Worm (Caenorhabditis elegans): ENCODE results near the gene col-153.

Gene col-153

ce11 chrV:10949511-10949910, at the start of gene col-153:
col-153 (plus strand) TSS chrV:10949811.
- TF ChIP-seq gmeb-1 (tag; optimal IDR thresholded peaks at IDR 0.05), result no peak
- no peak for TF ChIP-seq fos-1 (tag; optimal IDR thresholded peaks at IDR 0.05)
- no peak for TF ChIP-seq nhr-77 (tag; optimal IDR thresholded peaks at IDR 0.05)
- TF ChIP-seq crh-2 (tag; optimal IDR thresholded peaks at IDR 0.05), result no peak
- TF ChIP-seq unc-39 (tag; optimal IDR thresholded peaks at IDR 0.05), result no peak
- TF ChIP-seq R02D3.7 (tag; optimal IDR thresholded peaks at IDR 0.05), result no peak
- TF ChIP-seq nhr-25 (tag; optimal IDR thresholded peaks at IDR 0.05), result no peak

- peak; percentile 37 for TF ChIP-seq fos-1 (tag; optimal IDR thresholded peaks at IDR 0.05)
- TF ChIP-seq nhr-11 (tag; optimal IDR thresholded peaks at IDR 0.05), result no peak
Measured at ce11 chrV:10901125-10901524, 48.5 kb upstream of the col-153 start, which contains the start of gene spp-16. spp-16 (minus strand) TSS chrV:10901303.

DNA sequence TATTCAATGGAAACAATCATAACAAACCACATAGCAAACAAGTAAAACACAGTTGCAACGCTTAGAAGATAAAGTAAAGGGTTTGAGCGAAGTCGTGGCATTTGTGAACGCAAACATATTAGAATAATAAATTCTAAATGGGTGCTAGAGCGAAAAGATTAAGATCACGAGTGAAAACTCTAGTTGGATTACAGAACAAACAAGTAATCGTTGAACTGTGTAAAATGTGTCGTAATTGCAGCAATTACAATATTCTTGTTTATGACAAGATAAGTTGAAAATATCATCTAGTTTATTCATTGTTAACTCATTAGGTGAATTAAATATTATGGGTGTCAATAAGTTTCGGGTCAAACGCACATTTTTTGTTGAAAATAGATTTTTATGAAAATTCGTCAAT, 46.9 kb upstream of the col-153 start, which contains the start of gene F32D8.8:
Gene F32D8.8, minus strand, starts transcription at position 101 of the 400 bp plus-strand sequence.
- TF ChIP-seq ceh-82 (tag; optimal IDR thresholded peaks at IDR 0.05) (no peak), lin-39 (tag; optimal IDR thresholded peaks at IDR 0.05) (no peak), Y55F3AM.14 (GFP tag; optimal IDR thresholded peaks at IDR 0.05) (no peak), mab-5 (tag; optimal IDR thresholded peaks at IDR 0.05) (no peak), nhr-77 (tag; optimal IDR thresholded peaks at IDR 0.05) (no peak), elt-1 (tag; optimal IDR thresholded peaks at IDR 0.05) (no peak), nhr-10 (tag; optimal IDR thresholded peaks at IDR 0.05) (no peak), mdl-1 (tag; optimal IDR thresholded peaks at IDR 0.05) (no peak), nhr-129 (tag; optimal IDR thresholded peaks at IDR 0.05) (no peak), nhr-6 (tag; optimal IDR thresholded peaks at IDR 0.05) (no peak), blmp-1 (tag; optimal IDR thresholded peaks at IDR 0.05; ENCODE audit: insufficient read depth) (no peak)

DNA sequence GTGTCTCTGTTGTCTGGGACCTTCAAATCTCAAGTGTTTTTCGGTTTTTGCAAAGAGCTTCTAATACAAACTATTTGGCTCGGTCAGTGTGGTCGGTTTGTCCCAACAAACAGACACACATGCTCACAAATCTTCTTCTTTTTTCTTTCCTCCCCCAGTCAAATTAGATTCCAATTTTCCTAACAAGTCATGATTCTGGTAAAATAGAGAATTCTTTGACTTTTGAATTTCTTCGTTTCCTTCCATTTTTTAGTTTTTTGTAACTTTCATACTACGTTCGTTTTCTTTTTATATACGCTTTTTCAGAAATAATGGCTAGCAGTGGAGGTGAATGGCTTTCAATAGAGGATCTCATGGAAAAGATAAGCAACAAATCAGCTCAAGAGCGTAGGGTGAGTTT, 45.9 kb upstream of the col-153 start, which contains the start of gene F32D8.15:
Gene F32D8.15, plus strand, starts transcription at position 301 of the 400 bp plus-strand sequence.
- TF ChIP-seq zag-1 (tag; optimal IDR thresholded peaks at IDR 0.05) (no peak), nhr-21 (tag; optimal IDR thresholded peaks at IDR 0.05) (no peak), sma-3 (GFP tag; optimal IDR thresholded peaks at IDR 0.05) (no peak), dmd-4 (tag; optimal IDR thresholded peaks at IDR 0.05) (no peak), sma-9 (GFP tag; optimal IDR thresholded peaks at IDR 0.05) (no peak), sma-9 (tag; optimal IDR thresholded peaks at IDR 0.05) (no peak), aly-2 (tag; optimal IDR thresholded peaks at IDR 0.05) (no peak), ztf-11 (tag; optimal IDR thresholded peaks at IDR 0.05) (no peak), unc-55 (GFP tag; optimal IDR thresholded peaks at IDR 0.05) (no peak), lin-11 (tag; optimal IDR thresholded peaks at IDR 0.05) (no peak), unc-39 (tag; optimal IDR thresholded peaks at IDR 0.05) (no peak), C34F6.9 (tag; optimal IDR thresholded peaks at IDR 0.05) (no peak), peb-1 (tag; optimal IDR thresholded peaks at IDR 0.05) (no peak), nhr-12 (tag; optimal IDR thresholded peaks at IDR 0.05) (no peak), nhr-11 (tag; optimal IDR thresholded peaks at IDR 0.05) (no peak), Y55F3AM.14 (GFP tag; optimal IDR thresholded peaks at IDR 0.05) (no peak), egl-27 (tag; optimal IDR thresholded peaks at IDR 0.05) (no peak)

DNA sequence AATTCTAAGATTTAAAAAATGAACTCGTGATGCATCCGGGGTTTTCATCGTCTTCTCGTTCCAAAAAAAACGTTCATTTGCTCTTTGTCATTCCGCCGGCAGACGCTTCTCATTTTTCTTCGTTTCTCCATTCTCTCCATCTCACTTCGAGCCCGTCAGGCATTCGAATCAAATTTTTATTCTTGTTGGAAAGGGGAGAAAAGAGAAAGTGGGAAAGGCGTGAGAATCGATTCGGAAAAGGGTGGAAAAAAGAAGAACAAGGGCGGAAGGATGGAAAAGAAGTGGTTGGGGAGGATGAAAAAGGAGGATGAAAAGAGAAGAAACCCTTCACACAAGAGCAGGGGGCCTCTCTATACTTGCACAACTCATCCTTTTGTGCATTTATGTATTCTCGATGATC, 44.8 kb upstream of the col-153 start:
- TF ChIP-seq nhr-10 (tag; optimal IDR thresholded peaks at IDR 0.05) (no peak), elt-3 (tag; optimal IDR thresholded peaks at IDR 0.05) (no peak), sem-4 (tag; optimal IDR thresholded peaks at IDR 0.05) (no peak), gmeb-1 (tag; optimal IDR thresholded peaks at IDR 0.05) (no peak), lin-13 (GFP tag; optimal IDR thresholded peaks at IDR 0.05) (no peak), ceh-16 (tag; optimal IDR thresholded peaks at IDR 0.05) (no peak), nhr-21 (tag; optimal IDR thresholded peaks at IDR 0.05) (no peak), nhr-237 (tag; optimal IDR thresholded peaks at IDR 0.05) (no peak), aly-2 (tag; optimal IDR thresholded peaks at IDR 0.05) (no peak), egl-27 (tag; optimal IDR thresholded peaks at IDR 0.05) (no peak), nhr-12 (tag; optimal IDR thresholded peaks at IDR 0.05) (no peak), ceh-82 (tag; optimal IDR thresholded peaks at IDR 0.05) (no peak), lin-11 (tag; optimal IDR thresholded peaks at IDR 0.05) (no peak), crh-2 (tag; optimal IDR thresholded peaks at IDR 0.05) (peak; percentile 31), unc-55 (GFP tag; optimal IDR thresholded peaks at IDR 0.05) (peak; percentile 40), skn-1 (tag; optimal IDR thresholded peaks at IDR 0.05) (no peak), nhr-25 (tag; optimal IDR thresholded peaks at IDR 0.05) (no peak), elt-1 (tag; optimal IDR thresholded peaks at IDR 0.05) (no peak), nhr-129 (tag; optimal IDR thresholded peaks at IDR 0.05) (no peak), ama-1 (optimal IDR thresholded peaks at IDR 0.05) (no peak), ztf-1 (GFP tag; conservative IDR thresholded peaks at IDR 0.05) (no peak), C34F6.9 (tag; optimal IDR thresholded peaks at IDR 0.05) (peak; percentile 33), zag-1 (tag; optimal IDR thresholded peaks at IDR 0.05) (peak; percentile 41), lsy-2 (tag; optimal IDR thresholded peaks at IDR 0.05) (peak in 1 of 2 experiments; percentile 31), ztf-11 (tag; optimal IDR thresholded peaks at IDR 0.05) (no peak), unc-39 (tag; optimal IDR thresholded peaks at IDR 0.05) (no peak), nhr-6 (tag; optimal IDR thresholded peaks at IDR 0.05) (no peak), sma-3 (GFP tag; optimal IDR thresholded peaks at IDR 0.05) (no peak), lin-39 (tag; optimal IDR thresholded peaks at IDR 0.05) (no peak), ztf-4 (tag; optimal IDR thresholded peaks at IDR 0.05) (no peak), blmp-1 (tag; optimal IDR thresholded peaks at IDR 0.05; ENCODE audit: insufficient read depth) (no peak), Y55F3AM.14 (GFP tag; optimal IDR thresholded peaks at IDR 0.05) (peak; percentile 18)

Measured in whole organism, L2 larva.